Fruit fly (Drosophila melanogaster) Kc167 (cell line): ENCODE measurements around the gene CG43181.

Source experiments
- h ChIP-seq: fragments of >200 bp; optimal IDR thresholded peaks from 3 replicates; lab custom pipeline; 2018; ENCODE audit warnings: missing external identifiers
- psq ChIP-seq: fragments of >200 bp; optimal IDR thresholded peaks from 2 replicates; lab custom pipeline; 2017; ENCODE audit warnings: missing external identifiers

DNA sequence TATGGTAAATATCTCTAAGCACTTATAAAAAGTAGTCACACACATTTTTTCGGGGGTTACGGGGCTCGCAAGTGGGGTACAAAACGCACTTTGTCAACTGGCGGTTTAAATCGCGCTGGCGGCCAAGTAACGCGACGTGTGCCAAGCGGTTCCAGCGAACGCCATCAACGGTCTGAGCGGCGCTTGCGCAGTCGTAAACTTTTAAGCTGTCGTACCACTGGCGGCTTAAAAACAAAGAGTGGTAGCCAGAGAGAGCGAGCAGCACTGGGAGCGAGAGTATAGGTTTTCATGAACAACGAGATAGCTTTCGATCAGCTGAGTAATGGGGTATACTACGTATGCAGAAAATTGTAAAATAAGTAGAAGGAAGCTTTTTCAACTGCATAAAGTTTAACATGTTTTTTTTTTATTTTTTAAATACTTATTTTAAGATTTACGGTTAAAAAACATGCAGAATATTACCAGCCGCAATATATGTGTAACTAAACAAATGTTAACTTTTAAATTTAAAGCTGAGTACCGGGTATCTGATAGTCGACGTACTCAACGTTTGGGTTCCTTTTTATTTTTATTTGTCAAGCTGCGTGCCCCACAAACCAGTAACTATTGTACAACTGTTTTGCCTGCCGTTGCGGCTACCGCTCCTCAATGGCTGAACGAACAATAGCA lies 15.6 kb upstream of the CG43181 start:
- TF ChIP-seq h (lab: Kevin White, UChicago): no peak
- TF ChIP-seq psq: no peak
